Worm (Caenorhabditis elegans): ENCODE results near the gene K02F3.12.

- TF ChIP-seq nhr-237 (tag; optimal IDR thresholded peaks at IDR 0.05) (no peak), mdl-1 (tag; optimal IDR thresholded peaks at IDR 0.05) (no peak), unc-62 (GFP tag; optimal IDR thresholded peaks at IDR 0.05) (no peak)
These were observed 43.8 kb downstream of the K02F3.12 start for ce11 chrIII:900134-900533.
